Fruit fly (Drosophila melanogaster) whole organism, prepupa: Measurements from ENCODE around the gene CG6398.

Experiments
- CG16779 ChIP-seq: fragments of 200-800 bp; sonication (Bioruptor generic); optimal IDR thresholded peaks from 3 replicates; lab custom pipeline; 2017; ENCODE audit warnings: missing biosample characterization, mild to moderate bottlenecking, missing genetic modification characterization
- CG32006 ChIP-seq: fragments of 200-800 bp; sonication (Bioruptor generic); optimal IDR thresholded peaks from 3 replicates; lab custom pipeline; 2017; ENCODE audit warnings: missing biosample characterization, mild to moderate bottlenecking, missing genetic modification characterization
- CG34406 ChIP-seq: fragments of 200-800 bp; sonication (Bioruptor generic); optimal IDR thresholded peaks from 3 replicates; lab custom pipeline; 2016; ENCODE audit warnings: missing biosample characterization, missing genetic modification characterization
- CG9139 ChIP-seq: fragments of 200-800 bp; sonication (Bioruptor generic); optimal IDR thresholded peaks from 3 replicates; lab custom pipeline; 2017; ENCODE audit warnings: missing biosample characterization, mild to moderate bottlenecking, missing genetic modification characterization
- Gug ChIP-seq: fragments of 200-800 bp; sonication (Bioruptor generic); IDR thresholded peaks from 2 replicates; pipeline ENCODE4 v1.3.6; 2022; ENCODE audit warnings: missing biosample characterization, missing genetic modification characterization
- OdsH ChIP-seq: fragments of 200-800 bp; sonication (Bioruptor generic); optimal IDR thresholded peaks from 3 replicates; lab custom pipeline; 2016; ENCODE audit warnings: missing biosample characterization, missing genetic modification characterization
- Sox14 ChIP-seq: fragments of 200-800 bp; sonication (Bioruptor generic); optimal IDR thresholded peaks from 3 replicates; lab custom pipeline; 2016; ENCODE audit warnings: missing biosample characterization, missing genetic modification characterization
- dsx ChIP-seq: fragments of 200-800 bp; optimal IDR thresholded peaks from 3 replicates; lab custom pipeline; 2019; ENCODE audit warnings: missing biosample characterization, mild to moderate bottlenecking, missing genetic modification characterization, moderate library complexity; ENCODE audit not compliant: poor library complexity, severe bottlenecking
- pdm3 ChIP-seq: fragments of 200-800 bp; sonication (Bioruptor generic); optimal IDR thresholded peaks from 3 replicates; lab custom pipeline; 2016; ENCODE audit warnings: missing biosample characterization, missing genetic modification characterization

DNA sequence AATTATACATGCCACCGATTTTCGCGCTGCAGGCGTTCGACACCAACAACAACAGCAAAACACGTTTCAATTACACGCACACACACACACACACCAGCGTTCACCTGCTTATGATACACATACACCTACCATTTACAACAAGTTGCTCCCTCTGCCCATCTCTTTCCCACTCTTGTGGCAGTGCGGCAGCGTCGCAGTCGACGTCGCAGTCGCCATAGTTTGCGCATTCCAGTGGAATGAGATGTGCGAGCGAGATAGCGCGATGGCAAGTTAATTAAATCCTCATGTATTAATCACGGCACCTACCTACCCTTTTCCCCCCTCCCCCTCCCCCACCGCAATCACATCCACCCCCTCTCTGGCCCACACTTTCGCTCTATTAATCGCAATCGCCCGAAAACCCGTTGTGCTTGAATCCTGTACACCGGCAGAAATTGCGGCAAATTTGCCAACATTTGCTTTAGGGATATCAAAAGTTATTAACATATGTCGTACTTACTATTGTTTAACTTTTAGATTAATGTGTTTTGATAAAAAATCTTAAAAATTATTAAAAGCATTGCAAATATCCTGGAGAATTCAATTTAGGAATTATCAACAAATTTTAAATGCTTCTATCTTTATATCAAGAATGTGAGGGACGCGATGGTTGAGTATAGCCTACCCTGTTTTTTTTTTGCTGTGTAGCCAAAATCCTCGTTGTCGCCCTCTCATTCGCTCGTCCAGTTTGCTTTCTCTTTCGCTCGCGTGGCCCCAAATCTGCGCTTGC lies 28.1 kb upstream of the CG6398 start:
- TF ChIP-seq pdm3 (GFP tag; lab: Kevin White, UChicago) (peak; percentile 80), OdsH (GFP tag; lab: Kevin White, UChicago) (peak; percentile 96), CG16779 (tag; lab: Kevin White, UChicago) (peak; percentile 44), CG34406 (GFP tag; lab: Kevin White, UChicago) (peak; percentile 76), Gug (peak; percentile 34; the same call in 1 of the 2 replicates), CG32006 (GFP tag; lab: Kevin White, UChicago) (peak; percentile 84), CG9139 (GFP tag; lab: Kevin White, UChicago) (peak; percentile 55), Sox14 (GFP tag; lab: Kevin White, UChicago) (peak; percentile 84), dsx (GFP tag; lab: Kevin White, UChicago) (peak; percentile 57)
